Worm (Caenorhabditis elegans) whole organism, young adult: ENCODE results near the gene F17H10.2.

Experiments used
- B0261.1 ChIP-seq: sonication (generic microtip); optimal IDR thresholded peaks from 2 replicates; lab custom pipeline; 2016; ENCODE audit warnings: mild to moderate bottlenecking, missing genetic modification characterization, moderate library complexity, missing compliant biosample characterization
- Y56A3A.18 ChIP-seq: fragments of 200-800 bp; sonication (Bioruptor generic); IDR thresholded peaks from 2 replicates; pipeline ENCODE4 v1.3.6; 2022; ENCODE audit warnings: missing genetic modification reagents, missing genetic modification characterization, missing compliant biosample characterization
- dpl-1 ChIP-seq: fragments of 150-350 bp; optimal IDR thresholded peaks from 2 replicates; lab custom pipeline; 2014; ENCODE audit warnings: missing biosample characterization, missing genetic modification reagents, missing genetic modification characterization
- egl-18 ChIP-seq: fragments of 200-800 bp; sonication (Bioruptor generic); IDR thresholded peaks from 2 replicates; pipeline ENCODE4 v1.3.6; 2022; ENCODE audit warnings: missing genetic modification reagents, missing genetic modification characterization, missing compliant biosample characterization
- him-1 ChIP-seq: sonication (generic microtip); optimal IDR thresholded peaks from 2 replicates; lab custom pipeline; 2016; ENCODE audit warnings: missing genotype, missing genetic modification reagents, missing genetic modification characterization, missing compliant biosample characterization
- lir-1 ChIP-seq: fragments of 200-800 bp; sonication (Bioruptor generic); conservative IDR thresholded peaks from 2 replicates; pipeline ENCODE4 v1.3.6; 2022; ENCODE audit warnings: missing genetic modification reagents, missing genetic modification characterization, missing compliant biosample characterization
- madf-3 ChIP-seq: fragments of 200-800 bp; sonication (Bioruptor generic); IDR thresholded peaks from 2 replicates; pipeline ENCODE4 v1.3.6; 2022; ENCODE audit warnings: missing genetic modification reagents, missing genetic modification characterization, missing compliant biosample characterization
- madf-6 ChIP-seq: fragments of 200-800 bp; sonication (Bioruptor generic); IDR thresholded peaks from 2 replicates; pipeline ENCODE4 v1.3.6; 2022; ENCODE audit warnings: missing genetic modification reagents, missing genetic modification characterization, missing compliant biosample characterization
- nfya-1 ChIP-seq: sonication (generic microtip); optimal IDR thresholded peaks from 2 replicates; lab custom pipeline; 2017; ENCODE audit warnings: antibody characterized with exemption, missing compliant biosample characterization, missing genetic modification characterization, borderline replicate concordance; ENCODE audit not compliant: insufficient read depth
- nhr-90 ChIP-seq: sonication (generic microtip); optimal IDR thresholded peaks from 2 replicates; lab custom pipeline; 2016; ENCODE audit warnings: missing genotype, mild to moderate bottlenecking, missing genetic modification characterization, missing compliant biosample characterization
- pha-4 ChIP-seq: fragments of 150-350 bp; sonication (generic microtip); optimal IDR thresholded peaks from 2 replicates; lab custom pipeline; 2014; ENCODE audit warnings: missing biosample characterization, missing genetic modification reagents, missing genetic modification characterization
- snpc-1.1 ChIP-seq: sonication (generic microtip); optimal IDR thresholded peaks from 2 replicates; lab custom pipeline; 2017; ENCODE audit warnings: missing genetic modification characterization, mild to moderate bottlenecking, missing compliant biosample characterization, antibody characterized with exemption, moderate library complexity, missing genotype, missing genetic modification reagents; ENCODE audit not compliant: insufficient read depth
- ztf-28 ChIP-seq: fragments of 200-800 bp; sonication (Bioruptor generic); IDR thresholded peaks from 2 replicates; pipeline ENCODE4 v1.3.6; 2022; ENCODE audit warnings: missing genetic modification reagents, missing genetic modification characterization, missing compliant biosample characterization

- no peak for TF ChIP-seq lir-1 (GFP tag; lab: Robert Waterston, UW)
- no peak for TF ChIP-seq pha-4 (tag; lab: Kevin White, UChicago)
- no peak for TF ChIP-seq egl-18
- TF ChIP-seq nfya-1 (tag; lab: Kevin White, UChicago) = no peak
- TF ChIP-seq B0261.1 (tag; lab: Kevin White, UChicago) = no peak
- TF ChIP-seq ztf-28 (GFP tag; lab: Robert Waterston, UW) = no peak
- no peak for TF ChIP-seq snpc-1.1 (tag; lab: Kevin White, UChicago)
- TF ChIP-seq Y56A3A.18 (GFP tag; lab: Robert Waterston, UW) = no peak
- no peak for TF ChIP-seq him-1 (tag; lab: Kevin White, UChicago)
- no peak for TF ChIP-seq nhr-90 (tag; lab: Kevin White, UChicago)
- no peak for TF ChIP-seq madf-6 (GFP tag; lab: Robert Waterston, UW)
- no peak for TF ChIP-seq dpl-1
- TF ChIP-seq madf-3 (GFP tag; lab: Robert Waterston, UW) = no peak
Observed at ce11 chrX:13110004-13110403, 3.6 kb upstream of the F17H10.2 start.
